Worm (Caenorhabditis elegans): ENCODE data around the gene ndab-2.
A peak's percentile ranks its signal among the peaks of the same experiment; 100 is the strongest.

- TF ChIP-seq flt-1 (GFP tag; IDR thresholded peaks at IDR 0.05) (0 out of 2 replicates have a peak, but pooled peaks have one; percentile 18), T22C8.4 (GFP tag; IDR thresholded peaks at IDR 0.05) (no peak), ref-1 (GFP tag; conservative IDR thresholded peaks at IDR 0.05) (no peak)
Observed at ce11 chrIII:7181822-7182221, 1.3 kb downstream of the ndab-2 start, which contains the start of gene epg-4.
